Fruit fly (Drosophila melanogaster) whole organism, embryonic: Measurements from ENCODE around the gene CG44837.

Experiments
- Abd-B ChIP-seq: fragments of 200-800 bp; sonication (Bioruptor generic); optimal IDR thresholded peaks from 2 replicates; lab custom pipeline; 2018; ENCODE audit warnings: missing biosample characterization, mild to moderate bottlenecking, missing genetic modification characterization, moderate library complexity
- Antp ChIP-seq: fragments of 200-800 bp; sonication (Bioruptor generic); optimal IDR thresholded peaks from 3 replicates; lab custom pipeline; 2016; ENCODE audit warnings: missing biosample characterization, missing genetic modification characterization
- CG10462 ChIP-seq: fragments of 200-800 bp; sonication (Bioruptor generic); optimal IDR thresholded peaks from 2 replicates; lab custom pipeline; 2016; ENCODE audit warnings: missing biosample characterization, missing genetic modification characterization
- CG1529 ChIP-seq: fragments of 200-800 bp; sonication (Bioruptor generic); optimal IDR thresholded peaks from 3 replicates; lab custom pipeline; 2018; ENCODE audit warnings: missing biosample characterization, missing genetic modification characterization
- CG15514 ChIP-seq: fragments of 200-800 bp; sonication (Bioruptor generic); optimal IDR thresholded peaks from 3 replicates; lab custom pipeline; 2017; ENCODE audit warnings: missing biosample characterization, missing genetic modification characterization, mild to moderate bottlenecking, moderate library complexity, missing genetic modification reagents
- CG16813 ChIP-seq: fragments of 200-800 bp; sonication (Bioruptor generic); IDR thresholded peaks from 3 replicates; pipeline ENCODE4 v1.3.6; 2022; ENCODE audit warnings: missing biosample characterization, missing genetic modification characterization; ENCODE audit not compliant: partially characterized antibody
- CG16815 ChIP-seq: fragments of 200-800 bp; sonication (Bioruptor generic); optimal IDR thresholded peaks from 3 replicates; lab custom pipeline; 2017; ENCODE audit warnings: missing biosample characterization, mild to moderate bottlenecking, missing genetic modification characterization
- CG2678 ChIP-seq: fragments of 200-800 bp; sonication (Bioruptor generic); optimal IDR thresholded peaks from 3 replicates; lab custom pipeline; 2019; ENCODE audit warnings: missing biosample characterization, mild to moderate bottlenecking, missing genetic modification characterization, moderate library complexity
- CG3065 ChIP-seq: fragments of 200-800 bp; sonication (Bioruptor generic); optimal IDR thresholded peaks from 2 replicates; lab custom pipeline; 2016; ENCODE audit warnings: missing biosample characterization, missing genetic modification characterization
- CG31388 ChIP-seq: fragments of 200-800 bp; sonication (Bioruptor generic); optimal IDR thresholded peaks from 2 replicates; lab custom pipeline; 2016; ENCODE audit warnings: missing biosample characterization, missing genetic modification characterization
- CG31441 ChIP-seq: fragments of 200-800 bp; sonication (Bioruptor generic); IDR thresholded peaks from 2 replicates; pipeline ENCODE4 v1.3.6; 2022; ENCODE audit warnings: missing biosample characterization, missing genetic modification characterization
- CG34376 ChIP-seq: fragments of 200-800 bp; sonication (Bioruptor generic); optimal IDR thresholded peaks from 2 replicates; lab custom pipeline; 2018; ENCODE audit warnings: missing biosample characterization, mild to moderate bottlenecking, missing genetic modification characterization
- CG4328 ChIP-seq: fragments of 200-800 bp; sonication (Bioruptor generic); optimal IDR thresholded peaks from 3 replicates; lab custom pipeline; 2017; ENCODE audit warnings: missing biosample characterization, missing genetic modification reagents, missing genetic modification characterization
- CG4404 ChIP-seq: fragments of 200-800 bp; sonication (Bioruptor generic); IDR thresholded peaks from 2 replicates; pipeline ENCODE4 v1.3.6; 2022; ENCODE audit warnings: missing biosample characterization, missing genetic modification characterization
- CG6765 ChIP-seq: fragments of 200-800 bp; sonication (Bioruptor generic); optimal IDR thresholded peaks from 3 replicates; lab custom pipeline; 2017; ENCODE audit warnings: missing biosample characterization, mild to moderate bottlenecking, missing genetic modification characterization
- CG8281 ChIP-seq: fragments of 200-800 bp; sonication (Bioruptor generic); optimal IDR thresholded peaks from 2 replicates; lab custom pipeline; 2018; ENCODE audit warnings: missing biosample characterization, mild to moderate bottlenecking, missing genetic modification characterization, moderate library complexity
- CG9876 ChIP-seq: fragments of 200-800 bp; sonication (Bioruptor generic); optimal IDR thresholded peaks from 2 replicates; lab custom pipeline; 2016; ENCODE audit warnings: missing biosample characterization, missing genetic modification characterization
- CkIIα-i1 ChIP-seq: fragments of 200-800 bp; sonication (Bioruptor generic); IDR thresholded peaks from 2 replicates; pipeline ENCODE4 v1.3.6; 2022; ENCODE audit warnings: missing biosample characterization, missing genetic modification characterization
- D ChIP-seq, 2 experiments: fragments of 200-800 bp in 1 of 2; fragments of >200 bp in 1 of 2; sonication (Bioruptor generic) in 1 of 2; optimal IDR thresholded peaks; 2 replicates in 1 of 2; 3 replicates in 1 of 2; lab custom pipeline; 2017; ENCODE audit warnings: mild to moderate bottlenecking in 1 of 2, missing biosample characterization in 1 of 2, missing genetic modification characterization in 1 of 2, missing genetic modification reagents in 1 of 2
- Deaf1 ChIP-seq: fragments of 200-800 bp; optimal IDR thresholded peaks from 3 replicates; lab custom pipeline; 2019; ENCODE audit warnings: missing biosample characterization, mild to moderate bottlenecking, missing genetic modification characterization, moderate library complexity
- Dip2 ChIP-seq: fragments of 200-800 bp; sonication (Bioruptor generic); IDR thresholded peaks from 2 replicates; pipeline ENCODE4 v1.3.6; 2022; ENCODE audit warnings: missing biosample characterization, missing genetic modification characterization
- Dip3 ChIP-seq: fragments of 200-800 bp; sonication (Bioruptor generic); optimal IDR thresholded peaks from 3 replicates; lab custom pipeline; 2016; ENCODE audit warnings: missing biosample characterization, missing genetic modification characterization
- Dll ChIP-seq: fragments of 200-800 bp; sonication (Bioruptor generic); IDR thresholded peaks from 4 replicates; pipeline ENCODE4 v1.3.6; 2022; ENCODE audit warnings: missing biosample characterization, missing genetic modification characterization; ENCODE audit not compliant: partially characterized antibody
- Doc3 ChIP-seq: fragments of 200-800 bp; sonication (Bioruptor generic); IDR thresholded peaks from 3 replicates; pipeline ENCODE4 v1.3.6; 2022; ENCODE audit warnings: missing biosample characterization, missing genetic modification characterization; ENCODE audit not compliant: partially characterized antibody
- H15 ChIP-seq: fragments of 200-800 bp; sonication (Bioruptor generic); IDR thresholded peaks from 3 replicates; pipeline ENCODE4 v1.3.6; 2022; ENCODE audit warnings: missing biosample characterization, missing genetic modification characterization
- MESR4 ChIP-seq: fragments of 200-800 bp; sonication (Bioruptor generic); optimal IDR thresholded peaks from 2 replicates; lab custom pipeline; 2018; ENCODE audit warnings: missing biosample characterization, mild to moderate bottlenecking, missing genetic modification characterization, moderate library complexity
- Med ChIP-seq: fragments of 200-800 bp; sonication (Bioruptor generic); peaks from one replicate; lab custom pipeline; 2016; ENCODE audit warnings: missing biosample characterization, missing genetic modification characterization, mild to moderate bottlenecking, inconsistent platforms, moderate library complexity
- Nf-YB ChIP-seq: fragments of 200-800 bp; sonication (Bioruptor generic); optimal IDR thresholded peaks from 3 replicates; lab custom pipeline; 2019; ENCODE audit warnings: missing biosample characterization, mild to moderate bottlenecking, missing genetic modification characterization, moderate library complexity
- YL-1 ChIP-seq: fragments of 200-800 bp; sonication (Bioruptor generic); optimal IDR thresholded peaks from 3 replicates; lab custom pipeline; 2017; ENCODE audit warnings: missing biosample characterization, mild to moderate bottlenecking, missing genetic modification characterization
- crc ChIP-seq: fragments of 200-800 bp; sonication (Bioruptor generic); optimal IDR thresholded peaks from 2 replicates; lab custom pipeline; 2016; ENCODE audit warnings: missing biosample characterization, missing genetic modification characterization
- dati ChIP-seq: fragments of 200-800 bp; sonication (Bioruptor generic); IDR thresholded peaks from 2 replicates; pipeline ENCODE4 v1.3.6; 2022; ENCODE audit warnings: missing biosample characterization, missing genetic modification characterization
- disco-r ChIP-seq: fragments of 200-800 bp; sonication (Bioruptor generic); optimal IDR thresholded peaks from 2 replicates; lab custom pipeline; 2016; ENCODE audit warnings: missing biosample characterization, missing genetic modification characterization
- en ChIP-seq: fragments of 200-800 bp; sonication (Bioruptor generic); optimal IDR thresholded peaks from 2 replicates; lab custom pipeline; 2016; ENCODE audit warnings: missing biosample characterization, missing genetic modification characterization
- ken ChIP-seq: fragments of 200-800 bp; sonication (Bioruptor generic); IDR thresholded peaks from 3 replicates; pipeline ENCODE4 v1.3.6; 2022; ENCODE audit warnings: missing biosample characterization, missing genetic modification characterization
- klu ChIP-seq: fragments of 200-800 bp; sonication (Bioruptor generic); IDR thresholded peaks from 2 replicates; pipeline ENCODE4 v1.3.6; 2022; ENCODE audit warnings: missing biosample characterization, missing genetic modification characterization
- lola ChIP-seq, 3 experiments: fragments of >200 bp in 2 of 3; fragments of 200-800 bp in 1 of 3; sonication (Bioruptor generic) in 1 of 3; optimal IDR thresholded peaks; 2 replicates each; lab custom pipeline; 2017 to 2019; ENCODE audit warnings: missing biosample characterization in 3 of 3, missing genetic modification characterization in 3 of 3, mild to moderate bottlenecking in 1 of 3, moderate library complexity in 1 of 3
- luna ChIP-seq: fragments of 200-800 bp; sonication (Bioruptor generic); optimal IDR thresholded peaks from 2 replicates; lab custom pipeline; 2016; ENCODE audit warnings: missing biosample characterization, missing genetic modification characterization
- mirr ChIP-seq: fragments of 200-800 bp; sonication (Bioruptor generic); optimal IDR thresholded peaks from 3 replicates; lab custom pipeline; 2018; ENCODE audit warnings: missing biosample characterization, mild to moderate bottlenecking, missing genetic modification characterization
- nom ChIP-seq: fragments of 200-800 bp; sonication (Bioruptor generic); optimal IDR thresholded peaks from 2 replicates; lab custom pipeline; 2017; ENCODE audit warnings: missing biosample characterization, missing genetic modification characterization, mild to moderate bottlenecking, moderate library complexity, missing genetic modification reagents
- pros ChIP-seq: fragments of 200-800 bp; sonication (Bioruptor generic); optimal IDR thresholded peaks from 3 replicates; lab custom pipeline; 2019; ENCODE audit warnings: missing biosample characterization, mild to moderate bottlenecking, missing genetic modification characterization, moderate library complexity
- rib ChIP-seq: fragments of 200-800 bp; sonication (Bioruptor generic); IDR thresholded peaks from 2 replicates; pipeline ENCODE4 v1.3.6; 2022; ENCODE audit warnings: missing biosample characterization, missing genetic modification characterization
- sc ChIP-seq, 3 experiments: fragments of >200 bp in 2 of 3; fragments of 200-800 bp in 1 of 3; sonication (Bioruptor generic) in 1 of 3; optimal IDR thresholded peaks; 2 replicates in 2 of 3; 3 replicates in 1 of 3; lab custom pipeline; 2017; ENCODE audit warnings: mild to moderate bottlenecking in 1 of 3, missing biosample characterization in 1 of 3, missing genetic modification characterization in 1 of 3, missing genetic modification reagents in 1 of 3
- scrt ChIP-seq: fragments of 200-800 bp; sonication (Bioruptor generic); optimal IDR thresholded peaks from 2 replicates; lab custom pipeline; 2018; ENCODE audit warnings: missing biosample characterization, mild to moderate bottlenecking, missing genetic modification characterization, moderate library complexity
- sim ChIP-seq: fragments of 200-800 bp; sonication (Bioruptor generic); IDR thresholded peaks from 2 replicates; pipeline ENCODE4 v1.3.6; 2022; ENCODE audit warnings: missing biosample characterization, missing genetic modification characterization
- sisA ChIP-seq: fragments of 200-800 bp; sonication (Bioruptor generic); IDR thresholded peaks from 2 replicates; pipeline ENCODE4 v1.3.6; 2022; ENCODE audit warnings: missing biosample characterization, missing genetic modification characterization
- slou ChIP-seq: fragments of 200-800 bp; sonication (Bioruptor generic); optimal IDR thresholded peaks from 3 replicates; lab custom pipeline; 2016; ENCODE audit warnings: missing biosample characterization, missing genetic modification characterization
- so ChIP-seq: fragments of 200-800 bp; sonication (Bioruptor generic); IDR thresholded peaks from 3 replicates; pipeline ENCODE4 v1.3.6; 2022; ENCODE audit warnings: missing biosample characterization, missing genetic modification characterization

CG44837 gene

DNA sequence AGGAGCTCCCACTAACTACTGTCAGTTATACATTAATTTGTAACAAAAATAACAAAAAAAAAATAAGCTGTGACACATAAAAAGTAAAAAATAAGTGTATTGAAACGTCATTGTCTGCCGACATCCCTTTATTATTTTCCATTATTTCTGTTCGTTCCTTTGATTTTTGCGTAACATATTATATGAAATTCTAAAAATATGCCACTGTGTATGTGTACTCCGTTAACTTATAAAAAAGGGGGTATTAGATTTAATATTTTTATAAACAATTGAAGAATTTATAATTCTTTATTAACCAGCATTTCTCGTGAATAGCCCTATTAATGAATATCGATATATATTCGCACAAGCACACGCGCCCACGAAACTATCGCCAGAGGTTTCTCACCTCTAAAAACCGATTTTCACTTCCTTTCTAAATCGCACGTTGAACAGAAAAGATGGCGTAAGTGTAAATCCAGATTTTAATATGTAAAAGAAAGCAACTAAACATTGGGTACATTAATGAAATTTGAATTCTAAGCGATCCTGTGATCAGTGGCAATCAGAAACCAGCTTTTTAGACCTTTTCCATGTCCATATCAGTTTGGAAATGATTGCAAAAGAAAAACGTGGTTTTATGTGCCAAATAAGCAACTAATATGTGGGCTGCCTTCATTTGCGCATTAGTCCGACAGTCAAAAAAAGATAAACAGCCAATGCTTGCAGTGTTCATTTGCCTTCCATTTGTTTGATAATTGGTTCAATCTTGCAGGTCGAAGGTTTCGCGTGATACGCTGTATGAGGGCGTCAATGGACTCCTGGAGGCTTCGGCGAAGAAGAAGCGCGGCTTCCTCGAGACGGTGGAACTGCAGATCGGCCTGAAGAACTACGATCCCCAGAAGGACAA, 116.0 kb downstream of the CG44837 start, which contains the start of gene RpL10Ab (continued):
- TF ChIP-seq CG1529 (GFP tag; lab: Kevin White, UChicago) (no peak), Dip3 (GFP tag; lab: Kevin White, UChicago) (peak; percentile 12), CG4328 (GFP tag; lab: Kevin White, UChicago) (peak; percentile 63), Antp (GFP tag; lab: Kevin White, UChicago) (no peak), dati (no peak; the same call in 1 of the 2 replicates), en (GFP tag; lab: Kevin White, UChicago) (peak; percentile 1), CG31441 (peak; percentile 80), CG2678 (tag; lab: Kevin White, UChicago) (peak; percentile 50), Doc3 (GFP tag; lab: Robert Waterston, UW) (peak; percentile 64), Med (GFP tag; lab: Kevin White, UChicago) (peak; percentile 96), disco-r (GFP tag; lab: Kevin White, UChicago) (no peak), nom (GFP tag; lab: Kevin White, UChicago) (peak; percentile 40), CG9876 (peak; percentile 47), sim (GFP tag; lab: Robert Waterston, UW) (no peak), CG3065 (GFP tag; lab: Kevin White, UChicago) (no peak), slou (GFP tag; lab: Kevin White, UChicago) (peak; percentile 34), CG31388 (no peak), Dip2 (no peak), crc (no peak), lola (GFP tag; optimal IDR thresholded peaks at IDR 0.05; lab: Kevin White, UChicago) (peak in 1 of 3 experiments; percentile 70), CG10462 (GFP tag; lab: Kevin White, UChicago) (no peak), CG15514 (peak; percentile 57), D (optimal IDR thresholded peaks at IDR 0.05; lab: Kevin White, UChicago) (no peak), D (GFP tag; optimal IDR thresholded peaks at IDR 0.05; lab: Kevin White, UChicago) (peak; percentile 83), Nf-YB (GFP tag; lab: Kevin White, UChicago) (peak; percentile 0), H15 (GFP tag; lab: Robert Waterston, UW) (peak; percentile 68; the same call in 2 of the 3 replicates), CG6765 (GFP tag; lab: Kevin White, UChicago) (peak; percentile 69), Abd-B (peak; percentile 55), so (GFP tag; lab: Robert Waterston, UW) (peak; percentile 8; the same call in 1 of the 3 replicates), ken (peak; percentile 49; the same call in 1 of the 3 replicates), CG16813 (GFP tag; lab: Robert Waterston, UW) (peak; percentile 90), scrt (GFP tag; lab: Kevin White, UChicago) (peak; percentile 54), sisA (peak; percentile 72), MESR4 (GFP tag; lab: Kevin White, UChicago) (peak; percentile 99), sc (optimal IDR thresholded peaks at IDR 0.05; lab: Kevin White, UChicago) (no peak), sc (GFP tag; optimal IDR thresholded peaks at IDR 0.05; lab: Kevin White, UChicago) (no peak), luna (GFP tag; lab: Kevin White, UChicago) (peak; percentile 24), CG34376 (GFP tag; lab: Kevin White, UChicago) (peak; percentile 67), CG8281 (tag; lab: Kevin White, UChicago) (no peak), klu (GFP tag; lab: Robert Waterston, UW) (peak; percentile 61; the same call in 1 of the 2 replicates), CkIIα-i1 (0 out of 2 replicates have a peak, but pooled peaks have one; percentile 15), Dll (peak; percentile 67; the same call in 3 of the 4 replicates), CG4404 (GFP tag; lab: Robert Waterston, UW) (peak; percentile 80), rib (peak; percentile 67; the same call in 1 of the 2 replicates), YL-1 (GFP tag; lab: Kevin White, UChicago) (peak; percentile 92), CG16815 (GFP tag; lab: Kevin White, UChicago) (peak; percentile 63), Deaf1 (no peak), mirr (GFP tag; lab: Kevin White, UChicago) (peak; percentile 57), pros (GFP tag; lab: Kevin White, UChicago) (no peak)
